Fruit fly (Drosophila melanogaster) whole organism, larva: ENCODE results near the gene CG15044.

Experiments
- noc ChIP-seq: fragments of 200-800 bp; sonication (Bioruptor generic); optimal IDR thresholded peaks from 3 replicates; lab custom pipeline; 2019; ENCODE audit warnings: missing biosample characterization, mild to moderate bottlenecking, missing genetic modification characterization, moderate library complexity

CG15044 gene

dm6 chrX:18491941-18492340 is at the start of gene CG15044:
TSS of gene CG15044 (minus strand) at chrX:18492006.
- no peak for TF ChIP-seq noc

dm6 chrX:18540268-18540667 is 48.5 kb upstream of the CG15044 start:
- TF ChIP-seq noc, result no peak

dm6 chrX:18538204-18538864 is 46.5 kb upstream of the CG15044 start:
- no peak for TF ChIP-seq noc

dm6 chrX:18537066-18537759 is 45.4 kb upstream of the CG15044 start:
- TF ChIP-seq noc, result no peak

- no peak for TF ChIP-seq noc
Observed at dm6 chrX:18534393-18534792, 42.6 kb upstream of the CG15044 start.

dm6 chrX:18533308-18533707 is 41.5 kb upstream of the CG15044 start:
- no peak for TF ChIP-seq noc

dm6 chrX:18528166-18528733 is 36.4 kb upstream of the CG15044 start, which contains the start of the genes CG15042 and CG15047:
TSS of gene CG15042 (minus strand) at chrX:18528266.
TSS of gene CG15047 (plus strand) at chrX:18528683.
- no peak for TF ChIP-seq noc

- no peak for TF ChIP-seq noc
Observed at dm6 chrX:18524594-18525266, 32.9 kb upstream of the CG15044 start.

dm6 chrX:18523146-18523812 is 31.5 kb upstream of the CG15044 start:
- TF ChIP-seq noc, result no peak

dm6 chrX:18522395-18523104 is 30.7 kb upstream of the CG15044 start, which contains the start of gene CG6481:
TSS of gene CG6481 (minus strand) at chrX:18522445.
- no peak for TF ChIP-seq noc

- TF ChIP-seq noc, result no peak
Observed at dm6 chrX:18520360-18520759, 28.6 kb upstream of the CG15044 start.

- TF ChIP-seq noc, result no peak
Observed at dm6 chrX:18517415-18517814, 25.6 kb upstream of the CG15044 start.

- no peak for TF ChIP-seq noc
Observed at dm6 chrX:18515988-18516541, 24.3 kb upstream of the CG15044 start.

- TF ChIP-seq noc, result no peak
Observed at dm6 chrX:18515205-18515921, 23.6 kb upstream of the CG15044 start, which contains the start of the genes Bx and HisRS. TSS of gene Bx (plus strand) at chrX:18515428. TSS of gene HisRS (plus strand) at chrX:18515428.

- TF ChIP-seq noc, result no peak
Observed at dm6 chrX:18514767-18515166, 23.0 kb upstream of the CG15044 start, which contains the start of gene CG6470. TSS of gene CG6470 (minus strand) at chrX:18514867.
